Fruit fly (Drosophila melanogaster) whole organism, embryonic: ENCODE results near the gene Shawn.
A peak's percentile ranks its signal among the peaks of the same experiment; 100 is the strongest.

Experiments
- Atf3 ChIP-seq: fragments of 200-800 bp; sonication (Bioruptor generic); optimal IDR thresholded peaks from 3 replicates; lab custom pipeline; 2016; ENCODE audit warnings: missing biosample characterization, missing genetic modification characterization
- BEAF-32 ChIP-seq: fragments of 200-800 bp; sonication (Bioruptor generic); optimal IDR thresholded peaks from 3 replicates; lab custom pipeline; 2017; ENCODE audit warnings: missing biosample characterization, missing genetic modification characterization, mild to moderate bottlenecking, moderate library complexity, missing genetic modification reagents
- CG10654 ChIP-seq: fragments of 200-800 bp; sonication (Bioruptor generic); optimal IDR thresholded peaks from 2 replicates; lab custom pipeline; 2016; ENCODE audit warnings: missing biosample characterization, missing genetic modification characterization
- CG16779 ChIP-seq: fragments of 200-800 bp; sonication (Bioruptor generic); IDR thresholded peaks from 2 replicates; pipeline ENCODE4 v1.3.6; 2022; ENCODE audit warnings: missing biosample characterization, missing genetic modification characterization
- CG17328 ChIP-seq: fragments of 200-800 bp; sonication (Bioruptor generic); IDR thresholded peaks from 2 replicates; pipeline ENCODE4 v1.3.6; 2022; ENCODE audit warnings: missing biosample characterization, missing genetic modification characterization
- CG17912 ChIP-seq: fragments of 200-800 bp; sonication (Bioruptor generic); optimal IDR thresholded peaks from 2 replicates; lab custom pipeline; 2018; ENCODE audit warnings: missing biosample characterization, mild to moderate bottlenecking, missing genetic modification characterization
- CG1792 ChIP-seq: fragments of 200-800 bp; sonication (Bioruptor generic); optimal IDR thresholded peaks from 2 replicates; lab custom pipeline; 2016; ENCODE audit warnings: missing biosample characterization, missing genetic modification characterization
- CG18764 ChIP-seq: fragments of 200-800 bp; sonication (Bioruptor generic); optimal IDR thresholded peaks from 3 replicates; lab custom pipeline; 2016; ENCODE audit warnings: missing biosample characterization, missing genetic modification characterization
- CG3065 ChIP-seq: fragments of 200-800 bp; sonication (Bioruptor generic); optimal IDR thresholded peaks from 2 replicates; lab custom pipeline; 2016; ENCODE audit warnings: missing biosample characterization, missing genetic modification characterization
- CG31224 ChIP-seq: fragments of 200-800 bp; sonication (Bioruptor generic); IDR thresholded peaks from 2 replicates; pipeline ENCODE4 v1.3.6; 2022; ENCODE audit warnings: missing biosample characterization, missing genetic modification characterization
- CG3281 ChIP-seq: fragments of 200-800 bp; sonication (Bioruptor generic); optimal IDR thresholded peaks from 3 replicates; lab custom pipeline; 2017; ENCODE audit warnings: missing biosample characterization, mild to moderate bottlenecking, missing genetic modification characterization
- CG33213 ChIP-seq: fragments of 200-800 bp; sonication (Bioruptor generic); optimal IDR thresholded peaks from 3 replicates; lab custom pipeline; 2016; ENCODE audit warnings: missing biosample characterization, missing genetic modification characterization
- CG6683 ChIP-seq: fragments of 200-800 bp; sonication (Bioruptor generic); optimal IDR thresholded peaks from 2 replicates; lab custom pipeline; 2017; ENCODE audit warnings: missing biosample characterization, mild to moderate bottlenecking, missing genetic modification characterization, missing genetic modification reagents
- CG6791 ChIP-seq: fragments of 200-800 bp; sonication (Bioruptor generic); IDR thresholded peaks from 3 replicates; pipeline ENCODE4 v1.3.6; 2022; ENCODE audit warnings: missing biosample characterization, missing genetic modification characterization; ENCODE audit not compliant: partially characterized antibody
- CG7786 ChIP-seq: fragments of 200-800 bp; sonication (Bioruptor generic); optimal IDR thresholded peaks from 2 replicates; lab custom pipeline; 2016; ENCODE audit warnings: missing biosample characterization, missing genetic modification characterization
- CG8281 ChIP-seq: fragments of 200-800 bp; sonication (Bioruptor generic); optimal IDR thresholded peaks from 2 replicates; lab custom pipeline; 2018; ENCODE audit warnings: missing biosample characterization, mild to moderate bottlenecking, missing genetic modification characterization, moderate library complexity
- CG8765 ChIP-seq: fragments of 200-800 bp; sonication (Bioruptor generic); IDR thresholded peaks from 2 replicates; pipeline ENCODE4 v1.3.6; 2022; ENCODE audit warnings: missing biosample characterization, missing genetic modification characterization
- CG8944 ChIP-seq: fragments of 200-800 bp; sonication (Bioruptor generic); optimal IDR thresholded peaks from 3 replicates; lab custom pipeline; 2016; ENCODE audit warnings: missing biosample characterization, missing genetic modification characterization
- CG9215 ChIP-seq: fragments of 200-800 bp; sonication (Bioruptor generic); IDR thresholded peaks from 2 replicates; pipeline ENCODE4 v1.3.6; 2022; ENCODE audit warnings: missing biosample characterization, missing genetic modification characterization
- CG9609 ChIP-seq: fragments of 200-800 bp; sonication (Bioruptor generic); optimal IDR thresholded peaks from 3 replicates; lab custom pipeline; 2016; ENCODE audit warnings: missing biosample characterization, missing genetic modification characterization
- Dad ChIP-seq: fragments of 200-800 bp; sonication (Bioruptor generic); optimal IDR thresholded peaks from 3 replicates; lab custom pipeline; 2016; ENCODE audit warnings: missing biosample characterization, missing genetic modification characterization
- Elba2 ChIP-seq: fragments of 200-800 bp; sonication (Bioruptor generic); optimal IDR thresholded peaks from 3 replicates; lab custom pipeline; 2016; ENCODE audit warnings: missing biosample characterization, missing genetic modification characterization
- Fer1 ChIP-seq: fragments of 200-800 bp; sonication (Bioruptor generic); optimal IDR thresholded peaks from 2 replicates; lab custom pipeline; 2017; ENCODE audit warnings: missing biosample characterization, mild to moderate bottlenecking, missing genetic modification characterization
- Hr3 ChIP-seq: fragments of 200-800 bp; sonication (Bioruptor generic); optimal IDR thresholded peaks from 3 replicates; lab custom pipeline; 2016; ENCODE audit warnings: missing biosample characterization, missing genetic modification characterization
- Hr51 ChIP-seq, 2 experiments: fragments of 200-800 bp; sonication (Bioruptor generic); optimal IDR thresholded peaks; 2 replicates in 1 of 2; 3 replicates in 1 of 2; lab custom pipeline; 2016 to 2018; ENCODE audit warnings: missing biosample characterization in 2 of 2, missing genetic modification characterization in 2 of 2, mild to moderate bottlenecking in 1 of 2, moderate library complexity in 1 of 2
- Hr78 ChIP-seq, 2 experiments: fragments of 200-800 bp in 1 of 2; fragments of >200 bp in 1 of 2; sonication (Bioruptor generic) in 1 of 2; optimal IDR thresholded peaks; 2 replicates each; lab custom pipeline; 2017 to 2019; ENCODE audit warnings: missing biosample characterization in 2 of 2, missing genetic modification characterization in 2 of 2, mild to moderate bottlenecking in 1 of 2, moderate library complexity in 1 of 2
- Mes4 ChIP-seq: fragments of 200-800 bp; sonication (Bioruptor generic); optimal IDR thresholded peaks from 2 replicates; lab custom pipeline; 2016; ENCODE audit warnings: missing biosample characterization, missing genetic modification characterization
- Mrtf ChIP-seq: fragments of 200-800 bp; sonication (Bioruptor generic); IDR thresholded peaks from 3 replicates; pipeline ENCODE4 v1.3.6; 2022; ENCODE audit warnings: missing biosample characterization, missing genetic modification characterization
- NC2β ChIP-seq: fragments of 200-800 bp; sonication (Bioruptor generic); optimal IDR thresholded peaks from 2 replicates; lab custom pipeline; 2016; ENCODE audit warnings: missing biosample characterization, missing genetic modification characterization
- PHDP ChIP-seq: fragments of 200-800 bp; sonication (Bioruptor generic); optimal IDR thresholded peaks from 3 replicates; lab custom pipeline; 2018; ENCODE audit warnings: missing biosample characterization, mild to moderate bottlenecking, missing genetic modification characterization, moderate library complexity
- Pdp1 ChIP-seq, 2 experiments: fragments of 200-800 bp; sonication (Bioruptor generic); optimal IDR thresholded peaks; 3 replicates each; lab custom pipeline; 2016; ENCODE audit warnings: missing biosample characterization in 2 of 2, missing genetic modification characterization in 2 of 2, mild to moderate bottlenecking in 1 of 2, moderate library complexity in 1 of 2
- Six4 ChIP-seq: fragments of 200-800 bp; sonication (Bioruptor generic); optimal IDR thresholded peaks from 2 replicates; lab custom pipeline; 2016; ENCODE audit warnings: missing biosample characterization, missing genetic modification characterization
- Sox102F ChIP-seq: fragments of 200-800 bp; sonication (Bioruptor generic); optimal IDR thresholded peaks from 2 replicates; lab custom pipeline; 2018; ENCODE audit warnings: missing biosample characterization, mild to moderate bottlenecking, missing genetic modification characterization, moderate library complexity
- ap ChIP-seq: fragments of 200-800 bp; sonication (Bioruptor generic); IDR thresholded peaks from 2 replicates; pipeline ENCODE4 v1.3.6; 2022; ENCODE audit warnings: missing biosample characterization, missing genetic modification characterization
- ato ChIP-seq: fragments of 200-800 bp; sonication (Bioruptor generic); IDR thresholded peaks from 2 replicates; pipeline ENCODE4 v1.3.6; 2022; ENCODE audit warnings: missing biosample characterization, missing genetic modification characterization; ENCODE audit not compliant: partially characterized antibody
- bab2 ChIP-seq: fragments of 200-800 bp; sonication (Bioruptor generic); optimal IDR thresholded peaks from 2 replicates; lab custom pipeline; 2016; ENCODE audit warnings: missing biosample characterization, missing genetic modification characterization
- crp ChIP-seq, 2 experiments: fragments of 200-800 bp; sonication (Bioruptor generic); optimal IDR thresholded peaks; 2 replicates in 1 of 2; 3 replicates in 1 of 2; lab custom pipeline; 2017; ENCODE audit warnings: missing biosample characterization in 2 of 2, missing genetic modification characterization in 2 of 2, mild to moderate bottlenecking in 1 of 2, moderate library complexity in 1 of 2
- exex ChIP-seq: fragments of 200-800 bp; sonication (Bioruptor generic); optimal IDR thresholded peaks from 4 replicates; lab custom pipeline; 2018; ENCODE audit warnings: missing biosample characterization, mild to moderate bottlenecking, missing genetic modification characterization, moderate library complexity
- fu2 ChIP-seq: fragments of 200-800 bp; sonication (Bioruptor generic); optimal IDR thresholded peaks from 2 replicates; lab custom pipeline; 2016; ENCODE audit warnings: missing biosample characterization, missing genetic modification characterization
- grn ChIP-seq: fragments of 200-800 bp; sonication (Bioruptor generic); optimal IDR thresholded peaks from 3 replicates; lab custom pipeline; 2017; ENCODE audit warnings: missing biosample characterization, missing genetic modification characterization
- kni ChIP-seq: fragments of 200-800 bp; sonication (Bioruptor generic); optimal IDR thresholded peaks from 3 replicates; lab custom pipeline; 2017; ENCODE audit warnings: mild to moderate bottlenecking, missing biosample characterization, missing genetic modification reagents, missing genetic modification characterization
- nom ChIP-seq: fragments of 200-800 bp; sonication (Bioruptor generic); optimal IDR thresholded peaks from 2 replicates; lab custom pipeline; 2017; ENCODE audit warnings: missing biosample characterization, missing genetic modification characterization, mild to moderate bottlenecking, moderate library complexity, missing genetic modification reagents
- otp ChIP-seq: fragments of 200-800 bp; sonication (Bioruptor generic); IDR thresholded peaks from 3 replicates; pipeline ENCODE4, ENCODE4 v1.3.6; 2022; ENCODE audit warnings: missing biosample characterization, missing genetic modification characterization
- ranshi ChIP-seq: fragments of 200-800 bp; sonication (Bioruptor generic); IDR thresholded peaks from 2 replicates; pipeline ENCODE4 v1.3.6; 2022; ENCODE audit warnings: missing biosample characterization, missing genetic modification characterization
- run ChIP-seq: fragments of 200-800 bp; sonication (Bioruptor generic); optimal IDR thresholded peaks from 3 replicates; lab custom pipeline; 2018; ENCODE audit warnings: missing biosample characterization, mild to moderate bottlenecking, missing genetic modification characterization
- sens ChIP-seq: fragments of 200-800 bp; sonication (Bioruptor generic); peaks from one replicate; lab custom pipeline; 2016; ENCODE audit warnings: missing biosample characterization, missing genetic modification characterization
- sima ChIP-seq: fragments of 200-800 bp; sonication (Bioruptor generic); optimal IDR thresholded peaks from 2 replicates; lab custom pipeline; 2016; ENCODE audit warnings: missing biosample characterization, missing genetic modification characterization
- slbo ChIP-seq: fragments of 200-800 bp; sonication (Bioruptor generic); IDR thresholded peaks from 2 replicates; pipeline ENCODE4 v1.3.6; 2022; ENCODE audit warnings: missing biosample characterization, missing genetic modification characterization
- trh ChIP-seq: fragments of 200-800 bp; sonication (Bioruptor generic); optimal IDR thresholded peaks from 2 replicates; lab custom pipeline; 2016; ENCODE audit warnings: missing biosample characterization, missing genetic modification characterization
- vvl ChIP-seq: fragments of 200-800 bp; sonication (Bioruptor generic); IDR thresholded peaks from 2 replicates; pipeline ENCODE4 v1.3.6; 2022; ENCODE audit warnings: missing biosample characterization, missing genetic modification characterization
- zen ChIP-seq: fragments of 200-800 bp; sonication (Bioruptor generic); optimal IDR thresholded peaks from 3 replicates; lab custom pipeline; 2018; ENCODE audit warnings: missing biosample characterization, mild to moderate bottlenecking, missing genetic modification characterization, moderate library complexity

The Shawn gene

DNA sequence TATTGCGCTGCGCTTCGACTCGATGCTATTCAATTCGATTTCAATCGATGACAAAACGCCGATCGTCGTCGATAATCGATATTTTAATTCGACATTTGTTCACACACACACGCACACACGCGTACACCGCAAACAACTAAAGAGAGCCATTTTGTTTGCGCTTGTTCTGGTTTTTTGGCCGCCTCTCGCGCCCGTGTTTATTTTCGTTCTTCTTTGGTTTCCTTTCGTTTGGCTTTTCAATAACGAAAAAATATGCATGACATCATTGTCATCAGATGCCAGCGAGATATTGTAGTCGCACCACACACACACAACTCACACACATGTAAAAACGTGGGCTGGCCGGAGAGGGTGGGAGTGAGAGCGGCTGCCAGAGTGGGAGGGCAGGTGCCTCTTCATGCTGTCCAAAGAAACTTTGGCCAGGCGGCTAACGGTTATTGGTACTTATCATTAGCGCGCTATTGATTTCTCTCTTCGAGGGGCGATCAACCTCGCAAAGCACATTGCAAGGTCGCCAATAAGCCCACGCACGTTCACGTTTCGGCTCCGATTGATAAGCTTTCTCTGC, 3.2 kb upstream of the Shawn start (continued):
- TF ChIP-seq Hr78 (GFP tag; optimal IDR thresholded peaks at IDR 0.05; lab: Kevin White, UChicago), result peak in 1 of 2 experiments; percentile 42
- peak; percentile 72; the same call in 2 of the 3 replicates for TF ChIP-seq CG6791 (GFP tag; lab: Robert Waterston, UW)
- TF ChIP-seq zen, result no peak
- TF ChIP-seq CG3281 (GFP tag; lab: Kevin White, UChicago), result no peak
- TF ChIP-seq nom, result peak; percentile 26
- no peak for TF ChIP-seq bab2 (GFP tag; lab: Kevin White, UChicago)
- no peak for TF ChIP-seq CG33213 (GFP tag; lab: Kevin White, UChicago)
- no peak for TF ChIP-seq Dad
- TF ChIP-seq CG3065 (GFP tag; lab: Kevin White, UChicago), result no peak
- no peak for TF ChIP-seq CG31224 (GFP tag; lab: Robert Waterston, UW)
- TF ChIP-seq CG7786, result no peak
- no peak for TF ChIP-seq run
- peak; percentile 62 for TF ChIP-seq exex (tag; lab: Kevin White, UChicago)
- TF ChIP-seq grn, result peak; percentile 43
- TF ChIP-seq Hr51 (GFP tag; optimal IDR thresholded peaks at IDR 0.05; lab: Kevin White, UChicago), result no peak
- TF ChIP-seq Mes4 (GFP tag; lab: Kevin White, UChicago), result no peak
- no peak for TF ChIP-seq Mrtf (GFP tag; lab: Robert Waterston, UW)
- no peak for TF ChIP-seq slbo
- no peak for TF ChIP-seq CG9215 (GFP tag; lab: Robert Waterston, UW)
- TF ChIP-seq CG9609 (GFP tag; lab: Kevin White, UChicago), result no peak
- no peak for TF ChIP-seq CG17912 (GFP tag; lab: Kevin White, UChicago)
- peak; percentile 32 for TF ChIP-seq Atf3 (GFP tag; lab: Kevin White, UChicago)
- TF ChIP-seq BEAF-32 (GFP tag; lab: Kevin White, UChicago), result peak; percentile 25
- no peak for TF ChIP-seq Sox102F (GFP tag; lab: Kevin White, UChicago)
- TF ChIP-seq CG8765 (GFP tag; lab: Robert Waterston, UW), result no peak
- TF ChIP-seq Pdp1 (GFP tag; optimal IDR thresholded peaks at IDR 0.05; lab: Kevin White, UChicago), result peak in 1 of 2 experiments; percentile 43
- TF ChIP-seq CG8944 (GFP tag; lab: Kevin White, UChicago), result no peak
- TF ChIP-seq sima (GFP tag; lab: Kevin White, UChicago), result no peak
- no peak for TF ChIP-seq Hr3 (GFP tag; lab: Kevin White, UChicago)
- TF ChIP-seq CG17328, result no peak
- TF ChIP-seq ap (GFP tag; lab: Robert Waterston, UW), result no peak
- no peak for TF ChIP-seq NC2β
- TF ChIP-seq Six4 (GFP tag; lab: Kevin White, UChicago), result no peak
- peak; percentile 82 for TF ChIP-seq kni (GFP tag; lab: Kevin White, UChicago)
- TF ChIP-seq CG1792 (GFP tag; lab: Kevin White, UChicago), result no peak
- TF ChIP-seq ranshi (GFP tag; lab: Robert Waterston, UW), result no peak
- peak; percentile 29; the same call in 1 of the 2 replicates for TF ChIP-seq ato (GFP tag; lab: Robert Waterston, UW)
- no peak for TF ChIP-seq otp (GFP tag; lab: Robert Waterston, UW)
- TF ChIP-seq Elba2 (GFP tag; lab: Kevin White, UChicago), result no peak
- no peak for TF ChIP-seq CG16779 (GFP tag; lab: Robert Waterston, UW)
- TF ChIP-seq CG18764, result no peak
- peak; percentile 11 for TF ChIP-seq Fer1
- no peak for TF ChIP-seq trh (GFP tag; lab: Kevin White, UChicago)
- no peak for TF ChIP-seq crp (GFP tag; optimal IDR thresholded peaks at IDR 0.05; lab: Kevin White, UChicago)
- TF ChIP-seq fu2, result no peak
- TF ChIP-seq CG6683 (GFP tag; lab: Kevin White, UChicago), result no peak
- no peak for TF ChIP-seq sens
- no peak for TF ChIP-seq PHDP (tag; lab: Kevin White, UChicago)
- no peak for TF ChIP-seq vvl (GFP tag; lab: Robert Waterston, UW)
- TF ChIP-seq CG10654 (GFP tag; lab: Kevin White, UChicago), result no peak
- TF ChIP-seq CG8281, result no peak
